Worm (Caenorhabditis elegans): Measurements from ENCODE around the gene zhit-2.

DNA sequence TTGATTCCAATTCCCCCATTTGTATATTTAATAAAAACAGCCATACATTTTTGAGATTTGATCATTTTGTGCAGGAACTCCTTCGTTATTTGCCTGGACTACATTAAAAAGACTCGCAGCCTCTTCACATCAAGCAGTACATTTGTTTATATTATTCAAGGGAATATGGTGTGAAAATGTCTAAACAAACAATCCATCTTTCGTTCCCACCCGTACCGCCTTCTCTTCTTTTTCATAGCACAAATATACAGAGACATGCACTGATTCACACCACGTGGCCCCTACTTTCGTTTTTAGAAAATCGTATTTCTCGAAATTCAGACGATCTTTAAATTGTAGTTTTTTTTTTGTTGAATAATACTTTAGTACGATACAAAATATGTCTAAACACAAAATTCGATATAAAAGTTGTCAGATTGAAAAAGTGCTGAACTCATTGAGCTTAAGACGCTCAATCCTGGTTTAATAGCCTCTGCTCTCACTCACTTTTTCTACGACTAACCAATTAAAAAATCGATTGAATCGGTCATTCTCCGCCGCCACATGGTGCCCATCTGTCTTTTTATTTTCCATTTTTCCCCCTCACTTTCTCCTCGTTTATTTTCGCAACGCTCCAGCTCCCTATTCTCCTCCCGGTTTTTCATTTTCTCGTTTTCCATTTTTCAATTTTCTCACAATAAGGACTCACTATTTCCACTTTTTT lies 48.7 kb downstream of the zhit-2 start:
- TF ChIP-seq flt-1 (GFP tag; IDR thresholded peaks at IDR 0.05) (no peak), ceh-36 (tag; optimal IDR thresholded peaks at IDR 0.05) (no peak), B0310.2 (tag; optimal IDR thresholded peaks at IDR 0.05) (no peak), tra-4 (tag; optimal IDR thresholded peaks at IDR 0.05) (no peak), ama-1 (optimal IDR thresholded peaks at IDR 0.05) (no peak), hmbx-1 (tag; optimal IDR thresholded peaks at IDR 0.05) (no peak), F13C5.2 (tag; optimal IDR thresholded peaks at IDR 0.05) (no peak), tbx-11 (GFP tag; IDR thresholded peaks at IDR 0.05) (no peak)
